Worm (Caenorhabditis elegans): ENCODE measurements around the gene sax-2.

Gene sax-2

DNA sequence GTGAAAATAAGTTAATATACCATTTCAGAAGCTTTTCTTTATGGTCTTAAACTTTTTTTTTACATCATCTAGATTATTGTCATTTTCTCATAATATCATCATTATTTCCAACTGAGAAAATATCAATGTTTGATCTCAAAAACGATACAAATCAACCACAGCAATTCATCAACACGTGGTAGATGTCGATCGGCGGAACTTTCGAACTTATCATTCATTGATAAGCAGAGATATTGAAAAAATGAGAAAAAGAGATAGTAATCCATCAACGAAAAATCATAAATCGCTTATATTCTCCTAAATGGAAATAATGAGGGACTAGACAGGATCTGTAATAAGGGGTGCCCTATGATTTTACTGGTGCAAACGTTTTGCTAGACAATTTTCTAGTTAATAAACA, 12.8 kb upstream of the sax-2 start:
- TF ChIP-seq unc-62 (GFP tag; optimal IDR thresholded peaks at IDR 0.05), result no peak

DNA sequence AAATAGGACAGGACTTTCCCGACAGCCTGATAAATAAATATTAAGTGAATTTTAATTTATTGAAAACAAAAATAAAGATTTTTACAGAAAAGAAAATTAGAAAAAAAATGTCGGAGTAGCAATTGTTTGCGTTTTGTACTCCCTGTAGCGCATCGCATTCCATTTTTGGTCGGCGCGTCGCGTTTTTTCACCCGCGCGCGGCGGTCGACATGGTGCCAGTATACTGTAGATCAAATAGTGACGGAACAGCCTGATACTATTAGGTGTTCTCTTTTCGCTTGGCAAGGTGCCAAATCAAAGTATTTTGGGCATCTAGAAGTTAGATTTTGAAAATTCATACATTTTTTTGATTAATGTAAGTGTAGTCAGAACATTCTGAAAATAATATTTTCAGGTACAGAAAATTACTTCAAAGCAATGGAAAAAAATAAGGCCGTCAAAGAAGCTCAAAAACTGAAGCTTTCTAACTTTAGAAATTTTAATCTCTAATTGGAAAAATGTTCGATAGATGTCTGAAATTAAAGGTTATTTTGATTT, 10.7 kb upstream of the sax-2 start:
- no peak for TF ChIP-seq unc-62 (GFP tag; optimal IDR thresholded peaks at IDR 0.05)

DNA sequence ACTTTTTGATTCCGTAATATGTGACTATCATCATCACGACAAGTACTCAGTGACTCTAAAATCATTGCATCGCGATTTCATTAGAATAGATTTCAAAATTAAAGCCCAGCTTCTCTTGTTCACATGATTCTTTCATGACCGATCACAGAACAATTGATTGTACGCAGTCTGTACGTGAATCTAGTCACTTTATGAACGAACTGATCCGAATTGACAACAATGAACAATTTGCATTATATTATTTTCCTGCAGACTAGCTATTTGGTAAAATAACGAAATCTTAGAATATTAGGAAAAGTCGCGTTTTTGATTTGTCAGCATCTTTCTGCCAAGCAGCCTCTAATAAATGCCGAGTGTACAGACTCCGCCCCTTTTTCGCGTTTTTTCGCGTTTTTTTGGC, 10.0 kb upstream of the sax-2 start:
- no peak for TF ChIP-seq unc-62 (GFP tag; optimal IDR thresholded peaks at IDR 0.05)

DNA sequence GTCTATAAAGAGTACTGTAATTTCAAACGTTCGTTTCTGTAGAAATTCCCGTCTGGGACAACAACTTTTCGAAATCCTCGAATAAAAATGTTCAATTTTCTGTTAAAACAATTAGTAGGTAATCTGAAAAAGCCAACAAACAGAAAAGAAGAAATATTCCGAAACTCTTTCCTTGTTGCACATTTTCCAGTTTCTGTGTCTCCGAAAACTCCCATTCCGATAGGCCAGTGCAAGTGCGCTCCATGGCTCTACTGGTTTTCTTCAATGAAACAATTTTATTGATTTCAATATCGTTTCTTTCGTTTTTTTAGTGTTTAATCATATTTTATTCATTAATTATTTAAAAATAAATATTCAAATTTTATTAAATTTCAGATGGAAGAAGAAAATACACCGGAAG, 6.9 kb upstream of the sax-2 start, which contains the start of gene F54D8.6:
Gene F54D8.6 (plus strand): TSS at position 370 of the 400 bp plus-strand sequence.
- TF ChIP-seq unc-62 (GFP tag; optimal IDR thresholded peaks at IDR 0.05), result no peak

DNA sequence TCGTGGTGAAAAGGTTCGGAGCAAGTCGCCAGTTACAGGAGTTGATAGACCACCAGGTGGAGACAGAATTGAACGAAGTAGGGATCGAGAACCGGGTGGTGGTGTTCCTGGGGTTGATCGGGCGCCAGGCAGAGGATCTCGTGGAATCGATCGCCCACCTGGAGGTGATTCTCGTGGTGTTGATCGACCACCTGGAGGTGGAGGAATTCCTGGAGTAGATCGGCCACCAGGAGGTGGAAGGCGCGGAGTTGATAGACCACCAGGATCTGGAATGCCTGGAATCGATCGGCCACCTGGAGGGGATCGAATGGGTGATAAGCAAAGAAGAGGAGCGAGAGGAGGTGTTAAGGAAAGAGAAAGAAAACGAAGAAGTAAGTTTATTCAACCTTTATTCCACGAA, 4.0 kb upstream of the sax-2 start:
- TF ChIP-seq unc-62 (GFP tag; optimal IDR thresholded peaks at IDR 0.05), result no peak

DNA sequence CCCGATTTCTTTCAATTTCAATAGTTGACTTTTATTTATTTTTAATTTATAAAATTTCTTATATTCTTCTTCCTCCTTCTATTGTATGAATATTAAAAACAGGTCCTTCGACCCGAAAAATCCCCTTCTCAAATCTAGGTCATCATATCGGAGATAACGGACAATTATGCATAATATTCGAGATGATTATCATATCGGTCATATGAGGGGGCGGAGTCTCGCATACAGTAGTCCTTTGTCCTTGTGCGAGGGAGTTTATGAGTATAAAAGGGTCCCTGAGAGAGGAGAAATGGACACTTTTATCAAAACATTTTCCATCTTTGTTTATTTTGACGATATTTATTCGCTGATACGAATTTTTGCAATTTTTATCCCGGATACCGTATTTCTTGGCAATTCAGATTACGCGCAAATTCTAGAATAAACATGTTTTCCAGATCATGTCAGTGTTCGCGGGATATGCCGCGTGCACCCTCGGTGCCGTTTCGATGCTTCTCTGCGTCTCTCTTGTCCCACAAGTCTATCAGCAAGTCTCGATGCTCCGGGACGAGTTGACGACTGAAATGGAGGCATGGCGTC, 2.5 kb upstream of the sax-2 start, which contains the start of gene dpy-17:
Gene dpy-17 (plus strand): TSS at position 438 of the 579 bp plus-strand sequence.
- TF ChIP-seq unc-62 (GFP tag; optimal IDR thresholded peaks at IDR 0.05), result no peak

DNA sequence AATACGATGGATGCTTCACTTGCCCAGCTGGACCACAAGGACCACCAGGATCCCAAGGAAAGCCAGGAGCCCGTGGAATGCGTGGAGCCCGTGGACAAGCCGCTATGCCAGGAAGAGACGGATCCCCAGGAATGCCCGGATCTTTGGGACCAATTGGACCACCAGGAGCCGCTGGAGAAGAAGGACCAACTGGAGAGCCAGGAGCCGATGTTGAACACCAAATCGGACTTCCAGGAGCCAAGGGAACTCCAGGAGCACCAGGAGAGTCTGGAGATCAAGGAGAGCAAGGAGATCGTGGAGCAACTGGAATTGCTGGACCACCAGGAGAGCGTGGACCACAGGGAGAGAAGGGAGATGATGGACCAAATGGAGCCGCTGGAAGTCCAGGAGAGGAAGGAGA, 1.5 kb upstream of the sax-2 start:
- TF ChIP-seq unc-62 (GFP tag; optimal IDR thresholded peaks at IDR 0.05), result no peak

DNA sequence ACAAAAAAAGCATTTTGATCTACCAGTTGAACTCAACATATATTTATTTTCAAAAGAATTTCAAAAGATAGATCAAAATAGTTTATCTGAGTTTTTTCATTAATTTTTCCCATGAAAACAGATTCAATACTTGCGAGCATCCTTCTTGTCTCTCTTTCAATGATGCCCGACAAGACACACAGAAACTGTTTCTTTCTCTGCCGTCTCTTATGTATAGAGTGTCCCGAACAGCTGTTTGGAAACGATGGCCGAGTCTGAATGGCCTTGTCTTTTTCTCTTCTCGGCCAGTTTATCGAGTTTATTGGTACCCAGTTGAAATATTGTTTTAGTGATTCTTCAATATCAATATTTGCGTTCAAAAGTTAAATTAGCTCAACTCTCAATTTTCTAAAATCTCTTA, 755 bp upstream of the sax-2 start:
- no peak for TF ChIP-seq unc-62 (GFP tag; optimal IDR thresholded peaks at IDR 0.05)

DNA sequence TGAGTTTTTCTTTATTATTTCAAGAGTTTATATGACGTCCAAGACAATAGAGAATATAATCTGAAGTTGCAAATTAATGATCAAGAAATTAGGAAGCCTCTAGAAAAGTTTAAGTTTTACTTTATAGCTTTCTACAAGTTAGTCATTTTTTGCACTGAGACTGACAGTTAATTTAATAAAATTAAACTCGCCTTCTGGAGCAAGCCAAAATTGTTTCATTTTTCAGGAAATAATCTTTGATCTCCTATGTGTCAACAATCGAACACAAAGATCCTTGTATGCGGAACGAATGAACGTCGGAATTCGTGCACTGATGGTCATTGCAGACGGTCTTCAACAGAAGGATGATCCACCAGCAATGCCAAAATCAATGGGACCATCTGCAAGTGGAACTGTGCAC, 2.9 kb downstream of the sax-2 start:
- no peak for TF ChIP-seq unc-62 (GFP tag; optimal IDR thresholded peaks at IDR 0.05)

DNA sequence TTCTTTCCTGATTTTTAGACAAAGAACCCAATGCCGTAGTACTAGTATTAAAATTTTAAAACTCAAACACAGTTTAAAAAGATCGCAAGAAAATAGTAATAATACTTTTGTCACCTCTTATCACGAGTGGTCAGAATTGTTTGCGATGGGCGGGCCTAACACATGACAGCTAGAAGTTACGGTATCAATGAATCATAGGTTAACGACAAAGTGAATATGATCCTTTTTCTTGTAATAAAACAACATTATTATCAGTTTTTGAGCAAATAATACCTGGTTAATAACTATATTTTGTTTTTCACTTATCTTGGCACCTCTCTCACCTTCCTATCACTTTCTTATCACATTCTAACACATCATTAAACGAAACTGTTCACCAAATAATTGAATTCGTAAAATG, 3.5 kb downstream of the sax-2 start:
- no peak for TF ChIP-seq unc-62 (GFP tag; optimal IDR thresholded peaks at IDR 0.05)

DNA sequence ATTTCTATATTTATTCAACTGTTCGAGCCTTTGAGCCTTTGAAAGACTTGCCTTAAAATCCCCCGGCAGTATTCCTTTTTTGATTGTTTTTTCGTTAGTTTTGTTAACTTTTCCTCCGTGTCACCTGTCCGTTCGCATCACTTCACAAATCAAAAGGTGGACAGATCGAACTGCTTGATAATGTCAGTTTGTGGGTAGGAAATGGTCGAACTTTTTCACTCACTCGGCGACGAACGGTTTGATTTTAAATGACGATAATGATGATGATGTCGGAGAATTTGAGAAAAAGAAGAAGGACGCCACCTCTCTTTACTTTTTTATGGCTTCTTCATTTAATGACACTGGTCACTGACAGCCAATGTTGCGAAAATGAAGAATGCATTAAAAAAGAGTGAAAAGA, 9.6 kb downstream of the sax-2 start:
- no peak for TF ChIP-seq unc-62 (GFP tag; optimal IDR thresholded peaks at IDR 0.05)

DNA sequence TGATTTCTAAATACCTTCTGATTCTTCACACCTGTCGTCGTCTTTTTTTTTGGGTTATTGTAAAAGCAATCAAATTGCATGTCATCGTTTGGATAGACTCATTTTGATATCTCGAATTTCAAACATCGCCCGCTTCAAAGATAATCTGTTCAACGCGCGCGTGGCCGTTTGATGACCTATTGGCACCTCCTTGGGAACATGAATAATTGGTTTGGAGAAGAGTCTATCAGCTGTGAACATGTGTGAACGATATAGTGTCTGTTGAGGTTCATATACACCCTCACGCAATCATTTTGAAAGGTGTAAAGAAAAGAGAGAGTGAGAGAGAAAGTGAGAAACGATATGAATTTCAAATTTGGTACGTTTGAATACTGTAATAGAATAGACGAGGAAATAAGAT, 11.1 kb downstream of the sax-2 start:
- TF ChIP-seq unc-62 (GFP tag; optimal IDR thresholded peaks at IDR 0.05), result no peak

DNA sequence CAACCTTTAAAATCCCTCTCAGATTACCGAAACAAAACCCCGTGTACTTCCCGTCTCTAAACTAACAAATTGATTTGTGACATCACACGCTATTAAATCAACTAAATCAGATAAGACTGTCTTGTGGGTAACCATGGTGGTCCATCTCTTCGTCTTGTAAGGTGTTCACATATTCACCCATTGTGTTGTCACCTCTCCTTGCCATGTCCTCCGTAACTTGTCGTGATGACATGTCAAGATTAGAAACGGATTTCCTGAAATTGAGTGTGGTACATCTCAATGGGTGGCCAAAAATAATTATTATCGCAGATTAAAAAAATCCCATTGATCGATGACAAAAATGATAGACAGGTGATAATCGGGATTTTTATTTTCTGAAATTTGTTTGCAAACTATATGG, 14.9 kb downstream of the sax-2 start:
- no peak for TF ChIP-seq unc-62 (GFP tag; optimal IDR thresholded peaks at IDR 0.05)

DNA sequence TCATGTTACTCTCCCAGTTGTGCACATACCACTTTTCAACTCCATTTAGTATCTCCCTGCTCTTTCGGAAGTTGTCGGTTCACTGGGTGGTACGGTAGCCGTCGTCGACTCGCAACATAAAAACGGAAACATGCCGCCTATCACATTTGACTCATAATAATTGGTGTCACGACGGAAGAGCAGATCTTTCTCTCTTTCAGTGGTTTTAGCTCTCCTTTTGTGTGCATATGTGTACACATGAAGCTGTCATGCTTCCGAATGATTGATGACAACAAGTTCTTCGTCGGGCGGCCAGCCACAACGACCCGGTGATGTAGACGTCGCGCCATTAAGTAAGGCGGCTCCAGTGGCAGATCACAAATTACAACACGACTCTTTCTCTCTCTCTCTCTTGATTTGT, 16.3 kb downstream of the sax-2 start:
- no peak for TF ChIP-seq unc-62 (GFP tag; optimal IDR thresholded peaks at IDR 0.05)

DNA sequence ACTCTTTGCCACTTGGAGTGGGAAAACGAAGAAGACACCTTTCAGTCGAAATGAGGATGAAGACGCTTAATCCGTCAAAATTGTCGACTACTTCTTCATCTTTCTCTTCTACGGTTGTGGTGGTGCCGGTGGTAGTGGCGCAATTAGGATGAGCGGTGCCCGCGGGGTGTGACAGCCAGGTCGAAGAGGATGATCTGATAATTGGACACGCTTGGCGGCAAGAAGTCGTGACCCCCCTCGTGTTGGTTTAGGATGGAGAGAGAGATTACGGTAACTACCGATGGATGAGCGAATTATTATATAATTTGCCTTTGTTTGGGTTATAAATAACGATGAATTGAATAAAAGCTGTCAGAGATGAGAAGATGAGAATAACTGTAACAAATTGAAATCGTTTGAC, 17.5 kb downstream of the sax-2 start:
- TF ChIP-seq unc-62 (GFP tag; optimal IDR thresholded peaks at IDR 0.05), result no peak

DNA sequence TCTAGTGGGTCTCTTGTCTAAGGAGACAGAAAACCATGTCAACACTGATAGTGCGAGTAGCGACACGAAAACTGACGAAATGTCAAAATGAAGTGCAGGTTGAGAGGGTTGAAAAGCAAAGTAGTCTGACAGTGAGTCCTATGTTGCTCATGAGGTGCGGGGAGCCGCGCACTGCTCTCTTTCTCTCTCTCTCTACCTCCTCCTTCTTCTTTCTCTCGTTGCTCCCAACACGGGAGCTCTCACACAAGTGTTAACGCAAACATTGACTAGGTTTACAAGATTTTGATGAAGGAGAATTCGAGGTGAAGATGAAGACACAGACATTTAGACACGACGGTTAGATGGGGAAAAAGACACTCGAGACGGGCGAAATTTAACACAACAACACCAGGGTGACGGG, 19.8 kb downstream of the sax-2 start:
- no peak for TF ChIP-seq unc-62 (GFP tag; optimal IDR thresholded peaks at IDR 0.05)

DNA sequence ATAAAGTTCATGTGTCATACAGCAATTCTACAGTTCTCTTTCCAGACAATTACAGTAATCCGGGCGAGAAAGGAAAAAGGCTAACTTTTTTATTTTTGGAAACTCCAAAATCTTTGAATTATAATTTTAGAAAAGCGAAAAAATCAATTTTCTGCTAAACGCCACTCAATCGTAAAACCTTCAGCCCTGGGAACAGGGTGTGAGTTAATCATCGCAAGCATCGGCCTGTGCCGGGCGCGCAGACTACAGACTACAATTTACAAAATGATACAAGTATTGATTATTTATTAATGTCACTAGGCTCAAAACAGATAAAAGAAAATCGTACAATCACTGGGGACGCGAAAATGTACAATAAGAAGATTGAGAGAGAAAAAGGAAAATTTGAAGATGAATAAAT, 21.2 kb downstream of the sax-2 start:
- TF ChIP-seq unc-62 (GFP tag; optimal IDR thresholded peaks at IDR 0.05), result no peak

DNA sequence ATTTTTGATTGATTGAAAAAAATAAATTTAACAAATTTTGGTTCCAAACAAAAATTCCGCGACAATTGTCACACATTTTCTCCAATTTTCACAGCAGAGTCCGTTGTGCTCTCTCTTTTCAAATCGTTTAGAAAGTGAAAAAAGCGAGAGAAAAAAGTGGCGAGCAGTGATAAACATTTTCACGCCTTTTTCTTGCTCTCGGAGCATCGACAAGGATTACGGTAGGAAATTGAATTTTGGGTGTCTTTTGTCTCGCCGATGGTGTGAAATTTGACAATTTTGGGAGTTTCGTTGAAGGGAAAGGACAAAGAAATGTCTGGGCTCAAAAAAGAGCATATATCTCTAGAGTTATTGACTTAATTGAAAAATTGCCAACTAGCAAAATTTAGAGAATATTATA, 25.0 kb downstream of the sax-2 start:
- no peak for TF ChIP-seq unc-62 (GFP tag; optimal IDR thresholded peaks at IDR 0.05)
